Worm (Caenorhabditis elegans) whole organism, L4 larva: ENCODE measurements around the gene aff-1.

Experiments used
- F10B5.3 ChIP-seq: sonication (generic microtip); optimal IDR thresholded peaks from 2 replicates; lab custom pipeline; 2016; ENCODE audit warnings: mild to moderate bottlenecking, missing genetic modification characterization, missing compliant biosample characterization
- F49E8.2 ChIP-seq: sonication (generic microtip); optimal IDR thresholded peaks from 2 replicates; lab custom pipeline; 2016; ENCODE audit warnings: missing compliant biosample characterization, mild to moderate bottlenecking, missing genetic modification characterization, borderline replicate concordance
- R02D3.7 ChIP-seq: fragments of 150-350 bp; sonication (generic microtip); optimal IDR thresholded peaks from 3 replicates; lab custom pipeline; 2014; ENCODE audit warnings: missing biosample characterization, missing genetic modification characterization
- T20F7.1 ChIP-seq: fragments of 200-800 bp; sonication (Bioruptor generic); optimal IDR thresholded peaks from 2 replicates; lab custom pipeline; 2018; ENCODE audit warnings: mild to moderate bottlenecking, missing genetic modification characterization, missing compliant biosample characterization
- T26A8.4 ChIP-seq: fragments of 200-800 bp; sonication (Bioruptor generic); IDR thresholded peaks from 2 replicates; pipeline ENCODE4 v1.3.6; 2022; ENCODE audit warnings: missing genetic modification characterization, missing compliant biosample characterization
- Y5F2A.4 ChIP-seq: fragments of 200-800 bp; sonication (Bioruptor generic); optimal IDR thresholded peaks from 2 replicates; lab custom pipeline; 2018; ENCODE audit warnings: mild to moderate bottlenecking, missing genetic modification characterization, missing compliant biosample characterization
- aha-1 ChIP-seq: fragments of 150-350 bp; peaks from one replicate; lab custom pipeline; 2014; ENCODE audit warnings: missing biosample characterization, missing genetic modification characterization
- arid-1 ChIP-seq: fragments of 200-800 bp; sonication (Bioruptor generic); conservative IDR thresholded peaks from 2 replicates; pipeline ENCODE4 v1.3.6; 2022; ENCODE audit warnings: missing genetic modification reagents, missing genetic modification characterization, missing compliant biosample characterization
- attf-4 ChIP-seq: sonication (generic microtip); optimal IDR thresholded peaks from 3 replicates; lab custom pipeline; 2017; ENCODE audit warnings: missing biosample characterization, missing genetic modification characterization
- ceh-44 ChIP-seq: fragments of 200-800 bp; sonication (Bioruptor generic); IDR thresholded peaks from 2 replicates; pipeline ENCODE4 v1.3.6; 2022; ENCODE audit warnings: missing genetic modification reagents, missing genetic modification characterization, missing compliant biosample characterization
- cey-2 ChIP-seq: sonication (generic microtip); optimal IDR thresholded peaks from 3 replicates; lab custom pipeline; 2017; ENCODE audit warnings: missing genetic modification characterization, mild to moderate bottlenecking, missing compliant biosample characterization, antibody characterized with exemption, borderline replicate concordance; ENCODE audit not compliant: insufficient read depth
- ctbp-1 ChIP-seq: fragments of 200-800 bp; sonication (Bioruptor generic); IDR thresholded peaks from 2 replicates; pipeline ENCODE4 v1.3.6; 2022; ENCODE audit warnings: missing genetic modification reagents, missing genetic modification characterization, missing compliant biosample characterization
- daf-12 ChIP-seq: fragments of 150-350 bp; optimal IDR thresholded peaks from 2 replicates; lab custom pipeline; 2014; ENCODE audit warnings: missing biosample characterization, missing genetic modification reagents, missing genetic modification characterization
- daf-16 ChIP-seq, 3 experiments: sonication (generic microtip); optimal IDR thresholded peaks; 2 replicates each; lab custom pipeline; 2016 to 2017; ENCODE audit warnings: missing genetic modification characterization in 3 of 3, missing genetic modification reagents in 3 of 3, mild to moderate bottlenecking in 2 of 3, missing compliant biosample characterization in 2 of 3, missing biosample characterization in 1 of 3, moderate library complexity in 1 of 3
- dmd-6 ChIP-seq: fragments of 200-800 bp; sonication (Bioruptor generic); IDR thresholded peaks from 2 replicates; pipeline ENCODE4 v1.3.6; 2022; ENCODE audit warnings: missing genetic modification reagents, missing genetic modification characterization, missing compliant biosample characterization
- dpl-1 ChIP-seq: fragments of 150-350 bp; optimal IDR thresholded peaks from 2 replicates; lab custom pipeline; 2014; ENCODE audit warnings: missing biosample characterization, missing genetic modification reagents, missing genetic modification characterization
- duxl-1 ChIP-seq: sonication (generic microtip); optimal IDR thresholded peaks from 2 replicates; lab custom pipeline; 2016; ENCODE audit warnings: mild to moderate bottlenecking, missing genetic modification characterization, moderate library complexity, missing compliant biosample characterization; ENCODE audit not compliant: poor library complexity
- dve-1 ChIP-seq: sonication (generic microtip); optimal IDR thresholded peaks from 2 replicates; lab custom pipeline; 2017; ENCODE audit warnings: antibody characterized with exemption, mild to moderate bottlenecking, missing genetic modification characterization, missing compliant biosample characterization; ENCODE audit not compliant: insufficient read depth
- gei-8 ChIP-seq: fragments of 200-800 bp; sonication (Bioruptor generic); optimal IDR thresholded peaks from 2 replicates; lab custom pipeline; 2018; ENCODE audit warnings: mild to moderate bottlenecking, missing genetic modification characterization, missing compliant biosample characterization
- hlh-11 ChIP-seq: fragments of 200-800 bp; sonication (Bioruptor generic); optimal IDR thresholded peaks from 2 replicates; lab custom pipeline; 2018; ENCODE audit warnings: mild to moderate bottlenecking, missing genetic modification characterization, missing compliant biosample characterization
- hmg-1.1 ChIP-seq: fragments of 200-800 bp; sonication (Bioruptor generic); IDR thresholded peaks from 2 replicates; pipeline ENCODE4 v1.3.6; 2022; ENCODE audit warnings: missing genetic modification reagents, missing genetic modification characterization, missing compliant biosample characterization
- jun-1 ChIP-seq: fragments of 150-350 bp; optimal IDR thresholded peaks from 2 replicates; lab custom pipeline; 2014; ENCODE audit warnings: missing biosample characterization, missing genetic modification reagents, missing genetic modification characterization
- lin-1 ChIP-seq: fragments of 200-800 bp; sonication (Bioruptor generic); IDR thresholded peaks from 2 replicates; pipeline ENCODE4 v1.3.6; 2022; ENCODE audit warnings: missing genetic modification reagents, missing genetic modification characterization, missing compliant biosample characterization
- lin-13 ChIP-seq: fragments of 150-350 bp; optimal IDR thresholded peaks from 2 replicates; lab custom pipeline; 2014; ENCODE audit warnings: missing biosample characterization, missing genetic modification reagents, missing genetic modification characterization
- lin-15B ChIP-seq: fragments of 150-350 bp; sonication (generic microtip); optimal IDR thresholded peaks from 3 replicates; lab custom pipeline; 2014; ENCODE audit warnings: missing biosample characterization, missing genetic modification characterization
- lsy-2 ChIP-seq, 2 experiments: fragments of 150-350 bp in 1 of 2; sonication (generic microtip) in 1 of 2; optimal IDR thresholded peaks; 2 replicates each; lab custom pipeline; 2014 to 2017; ENCODE audit warnings: missing biosample characterization in 2 of 2, missing genetic modification characterization in 2 of 2
- madf-9 ChIP-seq: fragments of 200-800 bp; sonication (Bioruptor generic); conservative IDR thresholded peaks from 2 replicates; pipeline ENCODE4 v1.3.6; 2022; ENCODE audit warnings: missing genetic modification reagents, missing genetic modification characterization, missing compliant biosample characterization
- mdl-1 ChIP-seq, 2 experiments: fragments of 150-350 bp in 1 of 2; sonication (generic microtip) in 1 of 2; optimal IDR thresholded peaks; 2 replicates each; lab custom pipeline; 2014 to 2017; ENCODE audit warnings: missing biosample characterization in 2 of 2, missing genetic modification characterization in 2 of 2
- mep-1 ChIP-seq: fragments of 150-350 bp; sonication (generic microtip); optimal IDR thresholded peaks from 3 replicates; lab custom pipeline; 2014; ENCODE audit warnings: missing biosample characterization, missing genetic modification characterization
- mes-2 ChIP-seq: sonication (generic microtip); optimal IDR thresholded peaks from 2 replicates; lab custom pipeline; 2016; ENCODE audit warnings: missing genotype, mild to moderate bottlenecking, missing genetic modification characterization, missing compliant biosample characterization; ENCODE audit not compliant: poor library complexity, severe bottlenecking
- mxl-2 ChIP-seq: fragments of 200-800 bp; sonication (Bioruptor generic); conservative IDR thresholded peaks from 2 replicates; pipeline ENCODE4 v1.3.6; 2022; ENCODE audit warnings: missing genetic modification reagents, missing genetic modification characterization, missing compliant biosample characterization
- nhr-10 ChIP-seq: fragments of 150-350 bp; optimal IDR thresholded peaks from 2 replicates; lab custom pipeline; 2014; ENCODE audit warnings: missing biosample characterization, missing genetic modification characterization
- nhr-102 ChIP-seq: sonication (generic microtip); optimal IDR thresholded peaks from 2 replicates; lab custom pipeline; 2016; ENCODE audit warnings: mild to moderate bottlenecking, missing genetic modification characterization, moderate library complexity, missing compliant biosample characterization
- nhr-11 ChIP-seq: fragments of 150-350 bp; optimal IDR thresholded peaks from 2 replicates; lab custom pipeline; 2014; ENCODE audit warnings: missing biosample characterization, missing genetic modification characterization
- nhr-28 ChIP-seq: fragments of 150-350 bp; optimal IDR thresholded peaks from 2 replicates; lab custom pipeline; 2014; ENCODE audit warnings: missing biosample characterization, missing genetic modification characterization
- nhr-41 ChIP-seq: fragments of 200-800 bp; sonication (Bioruptor generic); IDR thresholded peaks from 2 replicates; pipeline ENCODE4 v1.3.6; 2022; ENCODE audit warnings: missing genetic modification reagents, missing genetic modification characterization, missing compliant biosample characterization
- nhr-77 ChIP-seq: fragments of 150-350 bp; optimal IDR thresholded peaks from 2 replicates; lab custom pipeline; 2014; ENCODE audit warnings: missing biosample characterization, missing genetic modification characterization
- pha-4 ChIP-seq, 2 experiments: fragments of 150-350 bp in 1 of 2; fragments of 200-800 bp in 1 of 2; sonication (Bioruptor generic) in 1 of 2; IDR thresholded peaks in 1 of 2; optimal IDR thresholded peaks in 1 of 2; 2 replicates each; pipeline versions ENCODE4 v1.3.6 to Lab custom; 2014 to 2022; ENCODE audit warnings: missing genetic modification characterization in 2 of 2, missing genetic modification reagents in 2 of 2, missing biosample characterization in 1 of 2, missing compliant biosample characterization in 1 of 2
- php-3 ChIP-seq: fragments of 200-800 bp; sonication (Bioruptor generic); IDR thresholded peaks from 2 replicates; pipeline ENCODE4 v1.3.6; 2022; ENCODE audit warnings: missing genetic modification reagents, missing genetic modification characterization, missing compliant biosample characterization
- pqm-1 ChIP-seq: sonication (generic microtip); optimal IDR thresholded peaks from 2 replicates; lab custom pipeline; 2017; ENCODE audit warnings: missing biosample characterization, missing genetic modification characterization
- rbr-2 ChIP-seq: sonication (generic microtip); optimal IDR thresholded peaks from 2 replicates; lab custom pipeline; 2016; ENCODE audit warnings: missing genotype, missing genetic modification characterization, missing compliant biosample characterization
- saeg-2 ChIP-seq: fragments of 200-800 bp; sonication (Bioruptor generic); IDR thresholded peaks from 2 replicates; pipeline ENCODE4 v1.3.6; 2022; ENCODE audit warnings: missing genetic modification reagents, missing genetic modification characterization, missing compliant biosample characterization
- skn-1 ChIP-seq: fragments of 150-350 bp; optimal IDR thresholded peaks from 2 replicates; lab custom pipeline; 2014; ENCODE audit warnings: missing biosample characterization, missing genetic modification characterization
- spr-1 ChIP-seq: sonication (generic microtip); optimal IDR thresholded peaks from 2 replicates; lab custom pipeline; 2016; ENCODE audit warnings: mild to moderate bottlenecking, missing genetic modification characterization, missing compliant biosample characterization
- tra-1 ChIP-seq: fragments of 200-800 bp; sonication (Bioruptor generic); IDR thresholded peaks from 2 replicates; pipeline ENCODE4 v1.3.6; 2022; ENCODE audit warnings: missing genetic modification reagents, missing genetic modification characterization, missing compliant biosample characterization
- unc-62 ChIP-seq, 3 experiments: fragments of 150-350 bp in 1 of 3; sonication (generic microtip); optimal IDR thresholded peaks in 2 of 3; peaks in 1 of 3; 1 replicate in 1 of 3; 2 replicates in 2 of 3; lab custom pipeline; 2014 to 2017; ENCODE audit warnings: missing biosample characterization in 3 of 3, missing genetic modification characterization in 3 of 3, missing genetic modification reagents in 3 of 3, missing genotype in 1 of 3
- ztf-11 ChIP-seq: fragments of 150-350 bp; optimal IDR thresholded peaks from 2 replicates; lab custom pipeline; 2014; ENCODE audit warnings: missing biosample characterization, missing genetic modification characterization

aff-1 gene

ce11 chrII:6827388-6827787 lies 36.2 kb downstream of the aff-1 start (continued):
- TF ChIP-seq madf-9 (peak; percentile 36; the same call in 1 of the 2 replicates), daf-12 (tag; lab: Kevin White, UChicago) (no peak), tra-1 (peak; percentile 90), skn-1 (no peak), attf-4 (tag; lab: Kevin White, UChicago) (no peak), hmg-1.1 (GFP tag; lab: Robert Waterston, UW) (peak; percentile 54; the same call in 1 of the 2 replicates), F10B5.3 (tag; lab: Kevin White, UChicago) (no peak), dmd-6 (peak; percentile 69), dpl-1 (GFP tag; lab: Kevin White, UChicago) (no peak), gei-8 (no peak), jun-1 (tag; lab: Kevin White, UChicago) (no peak), nhr-77 (no peak), rbr-2 (tag; lab: Kevin White, UChicago) (peak; percentile 36), lin-13 (GFP tag; lab: Kevin White, UChicago) (no peak), mep-1 (tag; lab: Kevin White, UChicago) (peak; percentile 62), ctbp-1 (GFP tag; lab: Robert Waterston, UW) (peak; percentile 43; the same call in 1 of the 2 replicates), lsy-2 (tag; optimal IDR thresholded peaks at IDR 0.05; lab: Kevin White, UChicago) (peak; percentile 48 to 51), spr-1 (tag; lab: Kevin White, UChicago) (no peak), aha-1 (tag; lab: Kevin White, UChicago) (no peak), ceh-44 (no peak), ztf-11 (no peak), R02D3.7 (no peak), Y5F2A.4 (no peak), pha-4 (GFP tag; IDR thresholded peaks at IDR 0.05; lab: Robert Waterston, UW) (peak; percentile 51; the same call in 1 of the 2 replicates), pha-4 (tag; optimal IDR thresholded peaks at IDR 0.05; lab: Kevin White, UChicago) (no peak), F49E8.2 (no peak), arid-1 (GFP tag; lab: Robert Waterston, UW) (no peak), nhr-102 (tag; lab: Kevin White, UChicago) (no peak), nhr-11 (tag; lab: Kevin White, UChicago) (peak; percentile 66), T26A8.4 (GFP tag; lab: Robert Waterston, UW) (no peak), cey-2 (peak; percentile 19), mxl-2 (no peak), duxl-1 (no peak), lin-15B (tag; lab: Kevin White, UChicago) (no peak)

DNA sequence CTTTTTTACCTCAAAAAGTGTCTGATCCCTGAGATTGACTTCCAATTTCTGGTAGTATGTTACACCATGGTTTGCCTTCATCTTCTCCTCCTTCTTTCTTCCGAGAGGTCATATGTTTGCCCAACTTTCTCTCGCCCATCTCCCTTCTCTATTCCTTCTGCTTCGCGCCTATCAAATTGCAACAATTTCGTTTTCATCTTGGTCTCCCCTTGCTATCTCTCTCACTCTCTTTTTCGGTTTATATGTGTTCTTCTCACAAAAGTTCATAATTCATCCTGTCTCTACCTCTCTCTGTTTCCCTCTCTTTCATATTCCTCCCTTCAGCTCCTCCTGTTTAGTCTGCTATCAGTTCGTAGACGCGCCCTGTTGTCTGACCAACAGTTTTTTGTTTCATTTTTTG lies 36.8 kb downstream of the aff-1 start:
- TF ChIP-seq saeg-2 (GFP tag; lab: Robert Waterston, UW) (no peak), ctbp-1 (GFP tag; lab: Robert Waterston, UW) (0 out of 2 replicates have a peak, but pooled peaks have one; percentile 58), nhr-41 (GFP tag; lab: Robert Waterston, UW) (0 out of 2 replicates have a peak, but pooled peaks have one; percentile 25), php-3 (GFP tag; lab: Robert Waterston, UW) (0 out of 2 replicates have a peak, but pooled peaks have one; percentile 52), unc-62 (GFP tag; optimal IDR thresholded peaks at IDR 0.05 in 1 of 2; lab: Kevin White, UChicago) (peak in 1 of 2 experiments; percentile 86), unc-62 (tag; optimal IDR thresholded peaks at IDR 0.05; lab: Kevin White, UChicago) (no peak), lin-1 (peak; percentile 55; the same call in 1 of the 2 replicates), hmg-1.1 (GFP tag; lab: Robert Waterston, UW) (no peak; the same call in none of the 2 replicates), mep-1 (tag; lab: Kevin White, UChicago) (peak; percentile 57), nhr-11 (tag; lab: Kevin White, UChicago) (peak; percentile 53), aha-1 (tag; lab: Kevin White, UChicago) (peak; percentile 97), lsy-2 (tag; optimal IDR thresholded peaks at IDR 0.05; lab: Kevin White, UChicago) (peak in 1 of 2 experiments; percentile 45), mdl-1 (tag; optimal IDR thresholded peaks at IDR 0.05; lab: Kevin White, UChicago) (peak in 1 of 2 experiments; percentile 48), lin-15B (tag; lab: Kevin White, UChicago) (no peak), daf-12 (tag; lab: Kevin White, UChicago) (no peak), T20F7.1 (GFP tag; lab: Kevin White, UChicago) (no peak), mes-2 (tag; lab: Kevin White, UChicago) (peak; percentile 35), nhr-77 (peak; percentile 71), nhr-28 (peak; percentile 89), gei-8 (peak; percentile 10), dve-1 (peak; percentile 55), daf-16 (GFP tag; optimal IDR thresholded peaks at IDR 0.05; lab: Kevin White, UChicago) (no peak), daf-16 (tag; optimal IDR thresholded peaks at IDR 0.05; lab: Kevin White, UChicago) (peak; percentile 59), pqm-1 (peak; percentile 18), nhr-10 (no peak), hlh-11 (peak; percentile 82), mxl-2 (no peak)
